Fruit fly (Drosophila melanogaster) whole organism, embryonic: ENCODE data around the gene cdi.

ENCODE experiments used
- ATbp ChIP-seq: fragments of 200-800 bp; sonication (Bioruptor generic); optimal IDR thresholded peaks from 2 replicates; lab custom pipeline; 2017; ENCODE audit warnings: missing biosample characterization, mild to moderate bottlenecking, missing genetic modification characterization, missing genetic modification reagents
- Atf6 ChIP-seq: fragments of 200-800 bp; sonication (Bioruptor generic); IDR thresholded peaks from 2 replicates; pipeline ENCODE4 v1.3.6; 2022; ENCODE audit warnings: missing biosample characterization, missing genetic modification characterization
- Bdp1 ChIP-seq: fragments of 200-800 bp; sonication (Bioruptor generic); optimal IDR thresholded peaks from 3 replicates; lab custom pipeline; 2016; ENCODE audit warnings: missing biosample characterization, missing genetic modification characterization
- CG10209 ChIP-seq: fragments of 200-800 bp; sonication (Bioruptor generic); optimal IDR thresholded peaks from 3 replicates; lab custom pipeline; 2017; ENCODE audit warnings: missing biosample characterization, mild to moderate bottlenecking, missing genetic modification characterization, missing genetic modification reagents
- CG1024 ChIP-seq: fragments of 200-800 bp; sonication (Bioruptor generic); IDR thresholded peaks from 2 replicates; pipeline ENCODE4 v1.3.6; 2022; ENCODE audit warnings: missing biosample characterization, missing genetic modification characterization
- CG10267 ChIP-seq: fragments of 200-800 bp; sonication (Bioruptor generic); optimal IDR thresholded peaks from 2 replicates; lab custom pipeline; 2018; ENCODE audit warnings: missing biosample characterization, mild to moderate bottlenecking, missing genetic modification characterization, moderate library complexity
- CG10543 ChIP-seq: fragments of 200-800 bp; sonication (Bioruptor generic); optimal IDR thresholded peaks from 3 replicates; lab custom pipeline; 2017; ENCODE audit warnings: missing biosample characterization, mild to moderate bottlenecking, missing genetic modification characterization, moderate library complexity
- CG12155 ChIP-seq: fragments of 200-800 bp; sonication (Bioruptor generic); optimal IDR thresholded peaks from 3 replicates; lab custom pipeline; 2016; ENCODE audit warnings: missing biosample characterization, missing genetic modification characterization
- CG12744 ChIP-seq: fragments of 200-800 bp; sonication (Bioruptor generic); optimal IDR thresholded peaks from 2 replicates; lab custom pipeline; 2016; ENCODE audit warnings: missing biosample characterization, missing genetic modification characterization
- CG15601 ChIP-seq: fragments of 200-800 bp; sonication (Bioruptor generic); optimal IDR thresholded peaks from 3 replicates; lab custom pipeline; 2019; ENCODE audit warnings: missing biosample characterization, mild to moderate bottlenecking, missing genetic modification characterization, moderate library complexity
- CG1603 ChIP-seq: fragments of 200-800 bp; sonication (Bioruptor generic); optimal IDR thresholded peaks from 2 replicates; lab custom pipeline; 2019; ENCODE audit warnings: missing biosample characterization, mild to moderate bottlenecking, missing genetic modification characterization, moderate library complexity
- CG17568 ChIP-seq: fragments of 200-800 bp; sonication (Bioruptor generic); optimal IDR thresholded peaks from 2 replicates; lab custom pipeline; 2018; ENCODE audit warnings: missing biosample characterization, mild to moderate bottlenecking, missing genetic modification characterization, moderate library complexity
- CG18476 ChIP-seq: fragments of 200-800 bp; sonication (Bioruptor generic); optimal IDR thresholded peaks from 2 replicates; lab custom pipeline; 2016; ENCODE audit warnings: missing biosample characterization, mild to moderate bottlenecking, missing genetic modification characterization
- CG6791 ChIP-seq: fragments of 200-800 bp; sonication (Bioruptor generic); IDR thresholded peaks from 3 replicates; pipeline ENCODE4 v1.3.6; 2022; ENCODE audit warnings: missing biosample characterization, missing genetic modification characterization; ENCODE audit not compliant: partially characterized antibody
- CG7786 ChIP-seq: fragments of 200-800 bp; sonication (Bioruptor generic); optimal IDR thresholded peaks from 2 replicates; lab custom pipeline; 2016; ENCODE audit warnings: missing biosample characterization, missing genetic modification characterization
- CG8089 ChIP-seq: fragments of 200-800 bp; sonication (Bioruptor generic); optimal IDR thresholded peaks from 3 replicates; lab custom pipeline; 2016; ENCODE audit warnings: missing biosample characterization, missing genetic modification characterization
- CG9876 ChIP-seq: fragments of 200-800 bp; sonication (Bioruptor generic); optimal IDR thresholded peaks from 2 replicates; lab custom pipeline; 2016; ENCODE audit warnings: missing biosample characterization, missing genetic modification characterization
- CrebB ChIP-seq: fragments of 200-800 bp; sonication (Bioruptor generic); optimal IDR thresholded peaks from 3 replicates; lab custom pipeline; 2018; ENCODE audit warnings: missing biosample characterization, mild to moderate bottlenecking, missing genetic modification characterization
- D19A ChIP-seq: fragments of 200-800 bp; optimal IDR thresholded peaks from 3 replicates; lab custom pipeline; 2019; ENCODE audit warnings: missing biosample characterization, mild to moderate bottlenecking, missing genetic modification characterization, moderate library complexity
- Dek ChIP-seq: fragments of 200-800 bp; sonication (Bioruptor generic); optimal IDR thresholded peaks from 3 replicates; lab custom pipeline; 2019; ENCODE audit warnings: missing biosample characterization, mild to moderate bottlenecking, missing genetic modification characterization, moderate library complexity
- Dref ChIP-seq: fragments of 200-800 bp; sonication (Bioruptor generic); IDR thresholded peaks from 2 replicates; pipeline ENCODE4 v1.3.6; 2022; ENCODE audit warnings: missing biosample characterization, missing genetic modification characterization
- E2f1 ChIP-seq: fragments of 200-800 bp; sonication (Bioruptor generic); IDR thresholded peaks from 2 replicates; pipeline ENCODE4 v1.3.6; 2022; ENCODE audit warnings: missing biosample characterization, missing genetic modification characterization
- Fer2 ChIP-seq: fragments of 200-800 bp; sonication (Bioruptor generic); optimal IDR thresholded peaks from 2 replicates; lab custom pipeline; 2018; ENCODE audit warnings: missing biosample characterization, mild to moderate bottlenecking, missing genetic modification characterization, moderate library complexity
- Hand ChIP-seq: fragments of 200-800 bp; sonication (Bioruptor generic); optimal IDR thresholded peaks from 2 replicates; lab custom pipeline; 2017; ENCODE audit warnings: mild to moderate bottlenecking, missing biosample characterization, missing genetic modification reagents, missing genetic modification characterization
- Lim3 ChIP-seq: fragments of 200-800 bp; sonication (Bioruptor generic); IDR thresholded peaks from 2 replicates; pipeline ENCODE4 v1.3.6; 2022; ENCODE audit warnings: missing biosample characterization, missing genetic modification characterization
- Meics ChIP-seq: fragments of 200-800 bp; sonication (Bioruptor generic); optimal IDR thresholded peaks from 2 replicates; lab custom pipeline; 2017; ENCODE audit warnings: missing biosample characterization, mild to moderate bottlenecking, missing genetic modification characterization
- Myb ChIP-seq: fragments of 200-800 bp; sonication (Bioruptor generic); optimal IDR thresholded peaks from 2 replicates; lab custom pipeline; 2016; ENCODE audit warnings: missing biosample characterization, missing genetic modification characterization
- NFAT ChIP-seq: fragments of 200-800 bp; sonication (Bioruptor generic); IDR thresholded peaks from 2 replicates; pipeline ENCODE4 v1.3.6; 2022; ENCODE audit warnings: missing biosample characterization, missing genetic modification characterization
- Six4 ChIP-seq: fragments of 200-800 bp; sonication (Bioruptor generic); optimal IDR thresholded peaks from 2 replicates; lab custom pipeline; 2016; ENCODE audit warnings: missing biosample characterization, missing genetic modification characterization
- Trl ChIP-seq, 3 experiments: fragments of >200 bp in 2 of 3; fragments of 200-800 bp in 1 of 3; sonication (Bioruptor generic) in 1 of 3; optimal IDR thresholded peaks; 2 replicates in 1 of 3; 3 replicates in 2 of 3; lab custom pipeline; 2016 to 2017; ENCODE audit warnings: missing biosample characterization in 1 of 3, missing genetic modification characterization in 1 of 3
- Vsx1 ChIP-seq: fragments of 200-800 bp; sonication (Bioruptor generic); optimal IDR thresholded peaks from 2 replicates; lab custom pipeline; 2017; ENCODE audit warnings: missing biosample characterization, mild to moderate bottlenecking, missing genetic modification characterization, missing genetic modification reagents
- amos ChIP-seq: fragments of 200-800 bp; sonication (Bioruptor generic); IDR thresholded peaks from 2 replicates; pipeline ENCODE4 v1.3.6; 2022; ENCODE audit warnings: missing biosample characterization, missing genetic modification characterization; ENCODE audit not compliant: partially characterized antibody
- ash1 ChIP-seq: fragments of 200-800 bp; sonication (Bioruptor generic); optimal IDR thresholded peaks from 2 replicates; lab custom pipeline; 2018; ENCODE audit warnings: missing biosample characterization, mild to moderate bottlenecking, missing genetic modification characterization
- dimm ChIP-seq: fragments of 200-800 bp; sonication (Bioruptor generic); IDR thresholded peaks from 2 replicates; pipeline ENCODE4 v1.3.6; 2022; ENCODE audit warnings: missing biosample characterization, missing genetic modification characterization
- dmrt11E ChIP-seq: fragments of 200-800 bp; sonication (Bioruptor generic); optimal IDR thresholded peaks from 3 replicates; lab custom pipeline; 2018; ENCODE audit warnings: missing biosample characterization, mild to moderate bottlenecking, missing genetic modification characterization, moderate library complexity
- ems ChIP-seq: fragments of 200-800 bp; sonication (Bioruptor generic); optimal IDR thresholded peaks from 3 replicates; lab custom pipeline; 2016; ENCODE audit warnings: missing biosample characterization, missing genetic modification characterization
- ewg ChIP-seq: fragments of 200-800 bp; sonication (Bioruptor generic); optimal IDR thresholded peaks from 3 replicates; lab custom pipeline; 2017; ENCODE audit warnings: mild to moderate bottlenecking, missing biosample characterization, missing genetic modification reagents, missing genetic modification characterization
- fru ChIP-seq: fragments of >200 bp; optimal IDR thresholded peaks from 2 replicates; lab custom pipeline; 2017
- gfzf ChIP-seq: fragments of 200-800 bp; sonication (Bioruptor generic); optimal IDR thresholded peaks from 2 replicates; lab custom pipeline; 2016; ENCODE audit warnings: missing biosample characterization, mild to moderate bottlenecking, missing genetic modification characterization, moderate library complexity
- her ChIP-seq: fragments of 200-800 bp; sonication (Bioruptor generic); optimal IDR thresholded peaks from 2 replicates; lab custom pipeline; 2016; ENCODE audit warnings: missing biosample characterization, missing genetic modification characterization
- inv ChIP-seq: fragments of 200-800 bp; sonication (Bioruptor generic); IDR thresholded peaks from 2 replicates; pipeline ENCODE4 v1.3.6; 2022; ENCODE audit warnings: missing biosample characterization, missing genetic modification characterization; ENCODE audit not compliant: partially characterized antibody
- kni ChIP-seq: fragments of 200-800 bp; sonication (Bioruptor generic); optimal IDR thresholded peaks from 3 replicates; lab custom pipeline; 2017; ENCODE audit warnings: mild to moderate bottlenecking, missing biosample characterization, missing genetic modification reagents, missing genetic modification characterization
- lilli ChIP-seq: fragments of 200-800 bp; sonication (Bioruptor generic); optimal IDR thresholded peaks from 3 replicates; lab custom pipeline; 2016; ENCODE audit warnings: missing biosample characterization, missing genetic modification characterization
- mld ChIP-seq: fragments of 200-800 bp; sonication (Bioruptor generic); IDR thresholded peaks from 3 replicates; pipeline ENCODE4 v1.3.6; 2022; ENCODE audit warnings: missing biosample characterization, missing genetic modification characterization; ENCODE audit not compliant: partially characterized antibody
- pum ChIP-seq: fragments of 200-800 bp; sonication (Bioruptor generic); optimal IDR thresholded peaks from 2 replicates; lab custom pipeline; 2016; ENCODE audit warnings: missing biosample characterization, missing genetic modification characterization
- repo ChIP-seq: fragments of 200-800 bp; sonication (Bioruptor generic); optimal IDR thresholded peaks from 2 replicates; lab custom pipeline; 2016; ENCODE audit warnings: missing biosample characterization, missing genetic modification characterization
- run ChIP-seq: fragments of 200-800 bp; sonication (Bioruptor generic); optimal IDR thresholded peaks from 3 replicates; lab custom pipeline; 2018; ENCODE audit warnings: missing biosample characterization, mild to moderate bottlenecking, missing genetic modification characterization
- shn ChIP-seq: fragments of 200-800 bp; sonication (Bioruptor generic); optimal IDR thresholded peaks from 3 replicates; lab custom pipeline; 2016; ENCODE audit warnings: missing biosample characterization, missing genetic modification characterization
- stwl ChIP-seq: fragments of 200-800 bp; sonication (Bioruptor generic); optimal IDR thresholded peaks from 3 replicates; lab custom pipeline; 2018; ENCODE audit warnings: missing biosample characterization, mild to moderate bottlenecking, missing genetic modification characterization, moderate library complexity
- sug ChIP-seq: fragments of 200-800 bp; optimal IDR thresholded peaks from 2 replicates; lab custom pipeline; 2019; ENCODE audit warnings: missing biosample characterization, mild to moderate bottlenecking, missing genetic modification characterization, moderate library complexity
- unpg ChIP-seq: fragments of 200-800 bp; sonication (Bioruptor generic); optimal IDR thresholded peaks from 3 replicates; lab custom pipeline; 2018; ENCODE audit warnings: missing biosample characterization, mild to moderate bottlenecking, missing genetic modification characterization, moderate library complexity

Gene cdi

dm6 chr3R:19073002-19073401 is 21.1 kb downstream of the cdi start:
- no peak for TF ChIP-seq Meics
- peak; percentile 47 for TF ChIP-seq CG10267 (tag; lab: Kevin White, UChicago)
- no peak for TF ChIP-seq Trl (optimal IDR thresholded peaks at IDR 0.05; lab: Kevin White, UChicago)
- peak; percentile 8 for TF ChIP-seq Trl (GFP tag; optimal IDR thresholded peaks at IDR 0.05; lab: Kevin White, UChicago)
- no peak for TF ChIP-seq Fer2 (tag; lab: Kevin White, UChicago)
- TF ChIP-seq her (GFP tag; lab: Kevin White, UChicago): no peak
- peak; percentile 48 for TF ChIP-seq E2f1
- TF ChIP-seq Six4 (GFP tag; lab: Kevin White, UChicago): no peak
- TF ChIP-seq repo (GFP tag; lab: Kevin White, UChicago): no peak
- TF ChIP-seq CG8089 (GFP tag; lab: Kevin White, UChicago): no peak
- peak; percentile 64 for TF ChIP-seq unpg (GFP tag; lab: Kevin White, UChicago)
- TF ChIP-seq CG12155 (GFP tag; lab: Kevin White, UChicago): no peak
- TF ChIP-seq kni: no peak
- TF ChIP-seq inv (GFP tag; lab: Robert Waterston, UW): no peak
- no peak for TF ChIP-seq shn (GFP tag; lab: Kevin White, UChicago)
- TF ChIP-seq CG12744: no peak
- no peak for TF ChIP-seq CG10543
- no peak for TF ChIP-seq CG7786 (GFP tag; lab: Kevin White, UChicago)
- TF ChIP-seq Atf6 (GFP tag; lab: Robert Waterston, UW): no peak
- no peak for TF ChIP-seq sug (tag; lab: Kevin White, UChicago)
- TF ChIP-seq Hand: no peak
- TF ChIP-seq Dek: no peak
- no peak for TF ChIP-seq Myb
- no peak for TF ChIP-seq Bdp1 (GFP tag; lab: Kevin White, UChicago)
- TF ChIP-seq Vsx1 (GFP tag; lab: Kevin White, UChicago): no peak
- TF ChIP-seq dmrt11E (tag; lab: Kevin White, UChicago): peak; percentile 70
- no peak for TF ChIP-seq pum (GFP tag; lab: Kevin White, UChicago)
- no peak for TF ChIP-seq CrebB (tag; lab: Kevin White, UChicago)
- TF ChIP-seq CG1603: peak; percentile 59
- TF ChIP-seq CG15601 (tag; lab: Kevin White, UChicago): peak; percentile 38
- no peak for TF ChIP-seq stwl (tag; lab: Kevin White, UChicago)
- no peak for TF ChIP-seq NFAT (GFP tag; lab: Robert Waterston, UW)
- no peak for TF ChIP-seq ash1
- no peak for TF ChIP-seq lilli (GFP tag; lab: Kevin White, UChicago)
- no peak for TF ChIP-seq mld (GFP tag; lab: Robert Waterston, UW)
- no peak for TF ChIP-seq fru (lab: Kevin White, UChicago)
- TF ChIP-seq ATbp (GFP tag; lab: Kevin White, UChicago): peak; percentile 67
- TF ChIP-seq CG17568 (GFP tag; lab: Kevin White, UChicago): no peak
- peak; percentile 51 for TF ChIP-seq ewg (GFP tag; lab: Kevin White, UChicago)
- peak; percentile 50 for TF ChIP-seq CG10209 (GFP tag; lab: Kevin White, UChicago)
- TF ChIP-seq CG18476 (GFP tag; lab: Kevin White, UChicago): peak; percentile 50
- TF ChIP-seq CG1024 (GFP tag; lab: Robert Waterston, UW): peak; percentile 38; the same call in 1 of the 2 replicates
- no peak for TF ChIP-seq ems (GFP tag; lab: Kevin White, UChicago)
- no peak for TF ChIP-seq run
- TF ChIP-seq Lim3 (GFP tag; lab: Robert Waterston, UW): no peak
- TF ChIP-seq amos (GFP tag; lab: Robert Waterston, UW): no peak
- no peak for TF ChIP-seq CG9876 (GFP tag; lab: Kevin White, UChicago)
- no peak for TF ChIP-seq gfzf (GFP tag; lab: Kevin White, UChicago)
- TF ChIP-seq D19A (tag; lab: Kevin White, UChicago): peak; percentile 57
- no peak for TF ChIP-seq CG6791 (GFP tag; lab: Robert Waterston, UW)
- no peak for TF ChIP-seq dimm
- no peak for TF ChIP-seq Dref (GFP tag; lab: Robert Waterston, UW)
